Fruit fly (Drosophila melanogaster) S2 (cell line): ENCODE measurements around the gene GstD2.

ENCODE experiments used
- CG8478 ChIP-seq: fragments of >200 bp; optimal IDR thresholded peaks from 2 replicates; lab custom pipeline; 2018
- CTCF ChIP-seq, 2 experiments: fragments of >200 bp; optimal IDR thresholded peaks; 2 replicates each; lab custom pipeline; 2018

The GstD2 gene

DNA sequence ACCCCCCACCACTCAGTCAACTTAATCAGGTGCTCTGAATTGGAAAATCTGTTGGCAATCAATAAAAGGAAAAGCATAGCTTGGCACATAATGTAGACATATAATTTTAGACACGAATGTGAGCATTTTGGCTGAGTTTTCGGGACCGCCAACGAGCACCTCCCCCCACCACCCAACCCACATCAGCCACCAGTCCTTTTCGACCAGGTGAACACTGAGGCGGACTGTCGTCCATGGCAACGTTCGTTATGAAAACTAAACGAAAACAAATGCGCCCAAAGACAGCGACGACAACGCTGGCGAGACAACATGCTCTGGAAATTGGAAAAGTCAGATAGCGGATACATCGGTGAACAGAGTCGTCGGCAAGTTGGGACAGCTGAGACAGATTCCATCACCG is 11.3 kb downstream of the GstD2 start, which contains the start of gene GstD11:
TSS of gene GstD11 (plus strand) at position 301 of the 400 bp plus-strand sequence.
- TF ChIP-seq CG8478 (lab: Kevin White, UChicago) (no peak), CTCF (optimal IDR thresholded peaks at IDR 0.05; lab: Kevin White, UChicago) (no peak)

DNA sequence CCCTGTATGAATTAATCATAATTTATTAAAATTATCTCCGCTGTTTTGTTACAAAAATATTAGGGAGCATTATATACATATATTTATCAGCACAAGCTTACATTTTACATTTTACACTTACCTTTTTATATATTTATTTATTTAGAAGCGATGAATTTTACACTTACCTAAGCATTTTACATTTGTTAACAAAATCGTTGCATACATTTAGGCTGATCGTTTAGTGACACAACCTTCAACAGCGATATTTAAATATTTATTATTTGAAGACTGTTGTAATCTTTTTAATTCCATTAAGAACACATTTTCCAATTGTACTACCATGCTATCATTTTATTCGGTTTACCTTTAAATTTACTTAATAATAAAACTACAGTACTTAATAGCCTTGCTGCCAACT is 12.0 kb downstream of the GstD2 start:
- TF ChIP-seq CTCF (optimal IDR thresholded peaks at IDR 0.05; lab: Kevin White, UChicago) (peak in 1 of 2 experiments; percentile 29), CG8478 (lab: Kevin White, UChicago) (no peak)

DNA sequence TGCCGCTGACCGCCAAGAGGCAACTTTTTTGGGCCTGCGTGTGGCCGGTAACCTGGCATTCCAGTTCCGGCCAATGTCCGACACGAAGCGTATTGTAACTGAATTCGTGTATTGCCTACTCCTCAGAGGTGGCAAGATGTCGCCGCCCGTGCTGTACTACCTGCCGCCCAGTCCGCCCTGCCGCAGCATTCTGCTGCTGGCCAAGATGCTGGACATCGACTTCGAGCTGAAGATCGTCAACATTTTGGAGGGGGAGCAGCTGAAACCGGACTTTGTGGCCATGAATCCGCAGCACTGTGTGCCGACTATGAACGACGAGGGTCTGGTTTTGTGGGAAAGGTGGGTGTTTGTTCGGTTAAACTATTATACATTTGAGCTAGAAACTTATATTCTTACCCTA is 12.5 kb downstream of the GstD2 start:
- no peak for TF ChIP-seq CTCF (optimal IDR thresholded peaks at IDR 0.05; lab: Kevin White, UChicago)
- no peak for TF ChIP-seq CG8478 (lab: Kevin White, UChicago)

DNA sequence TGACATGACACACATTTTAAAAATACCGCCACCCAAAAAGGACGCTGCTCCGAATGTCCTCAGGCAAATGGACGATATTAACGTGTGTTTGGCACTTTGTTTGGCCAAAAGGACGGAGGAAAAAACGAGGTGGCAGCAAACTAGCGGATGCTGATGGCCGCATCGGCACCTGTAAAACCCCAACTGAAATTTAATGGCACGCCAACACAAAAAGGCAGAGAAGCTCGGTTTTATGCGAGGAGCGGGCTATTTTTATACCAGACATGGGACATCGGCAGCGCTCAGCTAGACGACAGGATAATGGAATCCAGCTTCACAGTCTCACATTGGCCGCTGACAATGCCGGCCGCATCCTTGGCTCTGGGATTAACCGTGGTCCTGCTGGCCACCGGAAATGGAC is 14.2 kb downstream of the GstD2 start, which contains the start of gene Sol1:
TSS of gene Sol1 (plus strand) at position 301 of the 400 bp plus-strand sequence.
- TF ChIP-seq CG8478 (lab: Kevin White, UChicago) (no peak), CTCF (optimal IDR thresholded peaks at IDR 0.05; lab: Kevin White, UChicago) (no peak)

DNA sequence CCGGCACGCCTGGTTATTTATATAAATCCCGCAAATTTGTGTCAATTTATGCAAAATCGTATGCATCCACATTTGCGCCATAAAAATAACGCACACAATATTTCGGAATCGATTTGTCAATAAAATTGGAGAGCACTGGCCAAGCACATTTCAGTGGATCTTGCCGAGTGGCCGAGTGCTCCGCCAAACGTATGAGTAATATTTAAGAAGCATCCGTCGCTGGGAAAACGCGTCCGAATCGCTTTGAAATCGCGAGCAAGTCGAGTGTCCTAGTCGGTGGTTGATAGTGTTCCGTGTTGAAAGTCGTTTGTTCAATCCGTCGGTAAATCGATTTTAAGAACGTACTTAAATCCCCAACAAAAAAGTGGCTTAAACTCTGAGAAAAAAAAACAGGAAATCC is 15.2 kb downstream of the GstD2 start, which contains the start of gene CG33098:
TSS of gene CG33098 (plus strand) at position 224 of the 400 bp plus-strand sequence.
- TF ChIP-seq CTCF (optimal IDR thresholded peaks at IDR 0.05; lab: Kevin White, UChicago) = no peak
- TF ChIP-seq CG8478 (lab: Kevin White, UChicago) = no peak

DNA sequence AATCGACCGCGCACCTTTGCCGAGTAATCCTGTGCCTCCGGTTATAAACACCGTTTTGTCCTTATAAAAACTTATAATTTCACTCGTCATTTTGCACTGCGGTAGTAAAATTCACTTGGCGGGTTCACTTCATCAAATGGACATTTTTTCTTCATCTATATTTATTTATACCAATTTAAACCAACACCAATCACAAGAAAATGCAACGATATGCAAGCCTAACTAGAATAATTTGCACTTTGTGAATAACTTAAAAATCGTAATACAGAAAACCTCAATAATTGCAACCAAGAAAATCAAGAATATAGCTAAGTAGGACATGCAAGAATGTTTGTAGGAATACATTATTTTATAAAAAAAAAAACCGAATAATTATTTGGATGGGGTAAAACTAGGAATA is 24.1 kb downstream of the GstD2 start, which contains the start of the genes CG10096 and CG10097:
TSS of gene CG10096 (minus strand) at position 101 of the 400 bp plus-strand sequence.
TSS of gene CG10097 (minus strand) at position 101 of the 400 bp plus-strand sequence.
- no peak for TF ChIP-seq CG8478 (lab: Kevin White, UChicago)
- no peak for TF ChIP-seq CTCF (optimal IDR thresholded peaks at IDR 0.05; lab: Kevin White, UChicago)

DNA sequence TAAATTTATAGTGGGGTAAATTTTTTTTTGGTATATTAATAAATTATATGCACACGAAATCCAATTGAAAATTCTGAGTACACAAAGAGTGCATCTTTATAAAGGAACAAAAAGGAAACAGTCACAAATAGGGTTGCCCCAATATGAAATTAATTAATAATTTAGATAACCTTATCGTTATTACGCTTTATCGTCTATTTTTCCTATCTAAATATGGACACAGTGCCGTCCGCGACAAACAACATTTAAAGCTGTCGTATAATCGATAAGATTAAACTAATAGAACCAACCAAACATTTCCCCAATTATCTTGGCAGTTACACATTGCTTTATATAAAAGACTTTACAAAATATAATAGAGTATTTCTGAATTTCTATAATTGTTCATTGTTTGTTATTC is 26.3 kb downstream of the GstD2 start:
- no peak for TF ChIP-seq CG8478 (lab: Kevin White, UChicago)
- no peak for TF ChIP-seq CTCF (optimal IDR thresholded peaks at IDR 0.05; lab: Kevin White, UChicago)

DNA sequence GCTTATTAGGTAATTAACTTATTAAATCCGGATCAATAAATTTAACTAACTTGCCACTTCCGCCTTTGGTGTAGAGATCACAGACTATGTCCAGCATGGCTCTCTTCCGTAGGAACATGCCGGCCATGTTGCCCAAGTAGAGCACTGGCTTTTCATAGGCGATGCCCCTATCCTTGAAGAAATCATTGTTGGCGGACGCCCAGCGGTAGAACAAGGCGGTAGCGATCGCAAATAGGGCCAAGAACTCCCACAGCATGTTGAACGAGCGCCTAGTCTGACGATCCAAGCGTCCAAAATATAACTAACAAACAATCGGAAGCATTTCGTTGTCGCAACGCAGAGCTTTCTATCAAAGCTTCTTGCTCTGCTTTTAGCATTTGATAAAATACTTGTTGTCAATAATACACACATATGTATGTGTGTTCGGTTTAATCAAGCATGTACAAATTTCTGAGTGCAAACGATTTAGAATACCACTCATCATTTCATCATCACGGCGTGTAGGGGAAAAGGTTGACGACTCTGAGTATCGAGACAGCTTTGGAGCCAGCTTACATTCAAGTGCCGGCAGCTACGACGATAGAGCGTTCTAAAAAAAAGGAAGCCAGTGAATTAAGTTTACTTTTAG is 27.0 kb downstream of the GstD2 start, which contains the start of gene Cyp9f3:
TSS of gene Cyp9f3 (minus strand) at position 310 of the 628 bp plus-strand sequence.
- TF ChIP-seq CG8478 (lab: Kevin White, UChicago) = no peak
- no peak for TF ChIP-seq CTCF (optimal IDR thresholded peaks at IDR 0.05; lab: Kevin White, UChicago)

DNA sequence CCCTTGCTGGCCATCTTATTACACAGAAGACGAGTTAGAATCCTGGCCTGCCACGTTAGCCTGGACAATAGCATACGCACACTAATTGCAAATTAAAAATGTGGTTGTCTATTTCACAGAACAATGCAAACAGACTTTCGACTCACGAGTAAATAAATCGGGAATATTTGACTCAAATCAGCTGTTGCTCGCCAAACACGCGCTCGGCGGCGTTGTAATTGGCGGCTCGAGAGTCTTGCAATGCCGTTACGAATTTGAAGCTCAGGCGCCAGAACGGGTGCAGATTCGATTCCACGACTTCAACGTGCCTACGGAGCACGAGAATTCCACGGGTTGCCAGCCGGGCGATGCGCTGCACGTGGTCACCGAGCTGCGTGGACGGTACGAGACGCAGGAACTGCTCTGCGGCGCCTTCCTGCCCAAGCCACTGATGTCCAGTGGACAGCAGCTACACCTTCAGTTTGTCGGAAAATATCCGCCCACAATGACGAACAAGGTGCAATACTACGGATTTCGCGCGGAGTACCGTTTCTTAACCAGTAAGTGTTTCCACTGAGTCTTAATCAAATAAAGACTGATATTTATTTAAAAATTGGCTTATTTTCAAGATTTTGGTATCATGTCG is 30.0 kb downstream of the GstD2 start, which contains the start of gene DNAlig3:
TSS of gene DNAlig3 (minus strand) at position 168 of the 625 bp plus-strand sequence.
- TF ChIP-seq CTCF (optimal IDR thresholded peaks at IDR 0.05; lab: Kevin White, UChicago) (peak; percentile 6 to 13), CG8478 (lab: Kevin White, UChicago) (no peak)

DNA sequence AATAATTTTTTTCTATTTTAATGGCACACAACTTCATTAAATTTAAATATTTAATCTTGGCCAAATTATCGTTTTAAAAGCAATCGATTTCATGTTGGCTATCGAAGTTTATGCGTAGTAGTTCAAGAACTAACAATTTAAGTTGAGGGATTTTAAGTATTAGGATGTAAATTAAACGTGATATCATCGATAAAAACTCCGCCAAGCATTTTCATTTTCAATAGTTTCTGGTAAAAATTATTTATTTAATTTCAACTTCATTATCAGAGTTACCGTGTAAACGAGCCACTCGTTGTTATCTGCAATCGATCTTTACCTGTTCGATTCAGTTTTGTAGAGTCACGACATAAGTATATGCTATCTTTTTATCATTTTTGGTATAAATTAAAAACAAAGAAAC is 31.2 kb downstream of the GstD2 start:
- no peak for TF ChIP-seq CTCF (optimal IDR thresholded peaks at IDR 0.05; lab: Kevin White, UChicago)
- no peak for TF ChIP-seq CG8478 (lab: Kevin White, UChicago)

DNA sequence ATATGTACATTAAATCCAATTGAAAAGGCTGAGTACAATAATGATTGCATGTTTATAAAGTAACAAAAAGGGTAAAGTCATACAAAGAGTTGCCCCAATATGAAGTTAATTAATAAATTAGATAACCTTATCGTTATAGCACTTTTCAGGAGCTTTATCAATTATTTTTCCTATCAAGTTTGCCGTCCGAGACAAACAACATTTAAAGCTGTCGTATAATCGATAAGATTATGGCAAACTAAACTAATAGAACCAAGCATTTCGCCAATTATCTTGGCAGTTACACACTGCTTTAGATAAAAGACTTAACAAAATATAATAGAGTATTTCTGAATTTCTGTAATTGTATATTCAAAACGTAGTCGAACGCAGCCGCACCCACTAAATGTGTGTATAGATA is 33.4 kb downstream of the GstD2 start:
- no peak for TF ChIP-seq CTCF (optimal IDR thresholded peaks at IDR 0.05; lab: Kevin White, UChicago)
- no peak for TF ChIP-seq CG8478 (lab: Kevin White, UChicago)

DNA sequence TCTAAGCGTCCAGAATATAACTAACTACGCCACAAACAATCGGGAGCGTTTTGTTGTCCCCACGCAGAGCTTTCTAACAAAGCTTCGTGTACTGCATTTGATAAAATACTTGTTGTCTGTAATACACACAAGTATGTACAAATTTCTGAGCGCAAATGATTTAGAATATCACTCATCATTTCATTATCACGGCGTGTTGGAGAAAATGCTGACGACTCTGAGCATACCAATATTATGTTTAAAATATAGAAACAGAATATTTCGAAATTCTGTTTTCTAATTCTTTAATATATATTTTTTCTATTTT is 34.1 kb downstream of the GstD2 start, which contains the start of gene Cyp9f2:
TSS of gene Cyp9f2 (minus strand) at position 101 of the 307 bp plus-strand sequence.
- no peak for TF ChIP-seq CTCF (optimal IDR thresholded peaks at IDR 0.05; lab: Kevin White, UChicago)
- TF ChIP-seq CG8478 (lab: Kevin White, UChicago) = no peak

DNA sequence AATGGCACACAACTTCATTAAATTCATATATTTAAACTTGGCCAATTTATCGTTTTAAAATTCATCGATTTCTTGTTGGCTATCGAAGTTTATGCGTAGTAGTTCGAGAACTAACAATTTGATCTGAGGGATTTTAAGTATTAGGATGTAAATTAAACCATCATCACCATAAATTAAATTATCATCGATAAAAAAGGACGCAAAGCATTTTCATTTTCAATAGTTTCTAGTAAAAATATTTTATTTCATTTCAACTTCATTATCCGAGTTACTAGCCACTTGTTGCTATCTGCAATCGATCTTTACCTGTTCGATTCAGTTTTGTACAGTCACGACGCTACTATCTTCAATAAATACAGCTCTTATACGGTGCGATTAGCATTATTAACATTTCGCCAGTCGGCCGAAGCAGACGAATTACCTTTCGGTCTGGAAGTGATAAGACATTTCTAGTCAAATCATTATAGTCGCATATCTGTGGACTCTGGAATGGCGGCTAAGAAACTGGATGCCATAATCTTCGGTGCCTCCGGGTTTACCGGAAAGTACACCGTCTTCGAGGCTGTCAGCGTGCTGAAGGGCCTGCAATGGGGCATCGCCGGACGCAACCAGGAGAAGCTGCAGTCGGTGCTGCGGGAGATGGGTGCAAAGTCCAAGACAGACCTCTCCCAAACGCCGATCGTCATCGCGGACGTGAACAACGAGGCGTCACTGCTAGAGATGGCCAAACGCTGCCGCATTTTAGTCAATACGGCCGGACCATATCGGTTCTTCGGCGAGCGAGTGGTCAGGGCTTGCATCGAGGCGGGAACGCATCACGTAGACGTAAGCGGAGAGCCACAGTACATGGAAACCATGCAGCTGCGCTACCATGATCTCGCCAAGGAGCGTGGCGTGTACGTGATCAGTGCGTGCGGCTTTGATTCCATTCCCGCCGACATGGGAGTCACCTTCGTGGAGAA is 34.7 kb downstream of the GstD2 start, which contains the start of gene CG5167:
TSS of gene CG5167 (plus strand) at position 298 of the 962 bp plus-strand sequence.
- TF ChIP-seq CG8478 (lab: Kevin White, UChicago) (no peak), CTCF (optimal IDR thresholded peaks at IDR 0.05; lab: Kevin White, UChicago) (no peak)

DNA sequence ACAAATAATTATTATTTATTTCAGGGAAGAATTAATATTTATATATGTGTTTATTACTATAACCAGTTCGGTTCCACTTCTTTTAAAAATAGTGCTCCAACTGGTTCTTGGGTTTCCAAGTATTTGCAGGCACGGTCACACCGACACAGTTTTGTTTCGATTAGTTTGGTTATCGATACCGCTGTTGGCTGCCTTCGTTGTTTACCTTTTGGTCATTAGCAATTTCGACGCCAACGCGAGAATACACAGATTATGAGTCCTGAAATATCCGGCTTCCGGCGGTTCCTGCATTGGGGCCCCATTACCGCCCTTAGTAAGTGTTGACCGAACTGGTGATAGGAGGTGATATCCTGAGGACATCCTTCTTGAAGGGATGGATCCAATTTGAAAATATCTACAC is 36.4 kb downstream of the GstD2 start, which contains the start of gene CG5196:
TSS of gene CG5196 (plus strand) at position 157 of the 400 bp plus-strand sequence.
- TF ChIP-seq CG8478 (lab: Kevin White, UChicago) (no peak), CTCF (optimal IDR thresholded peaks at IDR 0.05; lab: Kevin White, UChicago) (peak in 1 of 2 experiments; percentile 1)
